Fruit fly (Drosophila melanogaster): Measurements from ENCODE around the gene CG2540.

- TF ChIP-seq br (GFP tag; optimal IDR thresholded peaks at IDR 0.05) (no peak), sage (GFP tag; optimal IDR thresholded peaks at IDR 0.05) (no peak), Dfd (GFP tag; optimal IDR thresholded peaks at IDR 0.05) (no peak), Dif (GFP tag; optimal IDR thresholded peaks at IDR 0.05; ENCODE audit: partially characterized antibody) (no peak), CG9705 (GFP tag; optimal IDR thresholded peaks at IDR 0.05) (no peak), N (GFP tag; optimal IDR thresholded peaks at IDR 0.05) (no peak), GATAd (GFP tag; optimal IDR thresholded peaks at IDR 0.05) (no peak), Vsx2 (GFP tag; optimal IDR thresholded peaks at IDR 0.05; ENCODE audit: partially characterized antibody) (no peak)
Observed at dm6 chrX:12581305-12581676, 48.4 kb upstream of the CG2540 start.
